Fruit fly (Drosophila melanogaster) whole organism, embryonic: ENCODE measurements around the gene Acph-1.

Source experiments
- Atf6 ChIP-seq: fragments of 200-800 bp; sonication (Bioruptor generic); IDR thresholded peaks from 2 replicates; pipeline ENCODE4 v1.3.6; 2022; ENCODE audit warnings: missing biosample characterization, missing genetic modification characterization
- Awh ChIP-seq: fragments of 200-800 bp; sonication (Bioruptor generic); IDR thresholded peaks from 2 replicates; pipeline ENCODE4, ENCODE4 v1.3.6; 2022; ENCODE audit warnings: missing biosample characterization, missing genetic modification characterization
- CG10147 ChIP-seq: fragments of 200-800 bp; sonication (Bioruptor generic); optimal IDR thresholded peaks from 2 replicates; lab custom pipeline; 2019; ENCODE audit warnings: missing biosample characterization, mild to moderate bottlenecking, missing genetic modification characterization, moderate library complexity
- CG10209 ChIP-seq: fragments of 200-800 bp; sonication (Bioruptor generic); optimal IDR thresholded peaks from 3 replicates; lab custom pipeline; 2017; ENCODE audit warnings: missing biosample characterization, mild to moderate bottlenecking, missing genetic modification characterization, missing genetic modification reagents
- CG13775 ChIP-seq: fragments of 200-800 bp; sonication (Bioruptor generic); optimal IDR thresholded peaks from 3 replicates; lab custom pipeline; 2017; ENCODE audit warnings: missing biosample characterization, mild to moderate bottlenecking, missing genetic modification characterization
- CG14050 ChIP-seq: fragments of 200-800 bp; sonication (Bioruptor generic); IDR thresholded peaks from 3 replicates; pipeline ENCODE4 v1.3.6; 2022; ENCODE audit warnings: missing biosample characterization, missing genetic modification characterization
- CG15011 ChIP-seq: fragments of 200-800 bp; sonication (Bioruptor generic); optimal IDR thresholded peaks from 3 replicates; lab custom pipeline; 2018; ENCODE audit warnings: missing biosample characterization, mild to moderate bottlenecking, missing genetic modification characterization
- CG1529 ChIP-seq: fragments of 200-800 bp; sonication (Bioruptor generic); optimal IDR thresholded peaks from 3 replicates; lab custom pipeline; 2018; ENCODE audit warnings: missing biosample characterization, missing genetic modification characterization
- CG1602 ChIP-seq: fragments of 200-800 bp; sonication (Bioruptor generic); optimal IDR thresholded peaks from 3 replicates; lab custom pipeline; 2016; ENCODE audit warnings: missing biosample characterization, missing genetic modification characterization
- CG17829 ChIP-seq: fragments of 200-800 bp; optimal IDR thresholded peaks from 2 replicates; lab custom pipeline; 2019; ENCODE audit warnings: missing biosample characterization, mild to moderate bottlenecking, missing genetic modification characterization, moderate library complexity
- CG2199 ChIP-seq: fragments of 200-800 bp; sonication (Bioruptor generic); IDR thresholded peaks from 3 replicates; pipeline ENCODE4 v1.3.6; 2022; ENCODE audit warnings: missing biosample characterization, missing genetic modification characterization
- CG32767 ChIP-seq: fragments of 200-800 bp; sonication (Bioruptor generic); IDR thresholded peaks from 2 replicates; pipeline ENCODE4 v1.3.6; 2022; ENCODE audit warnings: missing biosample characterization, missing genetic modification characterization
- CG3726 ChIP-seq: fragments of 200-800 bp; sonication (Bioruptor generic); IDR thresholded peaks from 3 replicates; pipeline ENCODE4, ENCODE4 v1.3.6; 2022; ENCODE audit warnings: missing biosample characterization, missing genetic modification characterization
- CG7928 ChIP-seq: fragments of 200-800 bp; sonication (Bioruptor generic); optimal IDR thresholded peaks from 2 replicates; lab custom pipeline; 2017; ENCODE audit warnings: missing biosample characterization, mild to moderate bottlenecking, missing genetic modification characterization
- Dbx ChIP-seq: fragments of 200-800 bp; sonication (Bioruptor generic); IDR thresholded peaks from 3 replicates; pipeline ENCODE4 v1.3.6; 2022; ENCODE audit warnings: missing biosample characterization, missing genetic modification characterization
- Dip3 ChIP-seq: fragments of 200-800 bp; sonication (Bioruptor generic); optimal IDR thresholded peaks from 3 replicates; lab custom pipeline; 2016; ENCODE audit warnings: missing biosample characterization, missing genetic modification characterization
- Ets65A ChIP-seq: fragments of 200-800 bp; sonication (Bioruptor generic); peaks from one replicate; lab custom pipeline; 2016; ENCODE audit warnings: missing biosample characterization, missing genetic modification characterization
- Ets97D ChIP-seq: fragments of 200-800 bp; sonication (Bioruptor generic); optimal IDR thresholded peaks from 3 replicates; lab custom pipeline; 2016; ENCODE audit warnings: missing biosample characterization, missing genetic modification characterization
- Gsc ChIP-seq: fragments of 200-800 bp; sonication (Bioruptor generic); IDR thresholded peaks from 2 replicates; pipeline ENCODE4 v1.3.6; 2022; ENCODE audit warnings: missing biosample characterization, missing genetic modification characterization
- Kr ChIP-seq: fragments of 200-800 bp; sonication (Bioruptor generic); optimal IDR thresholded peaks from 2 replicates; lab custom pipeline; 2017; ENCODE audit warnings: missing biosample characterization, mild to moderate bottlenecking, missing genetic modification characterization
- Lhr ChIP-seq: fragments of 200-800 bp; sonication (Bioruptor generic); optimal IDR thresholded peaks from 3 replicates; lab custom pipeline; 2017; ENCODE audit warnings: mild to moderate bottlenecking, missing biosample characterization, missing genetic modification reagents, missing genetic modification characterization
- MBD-R2 ChIP-seq: fragments of 200-800 bp; sonication (Bioruptor generic); IDR thresholded peaks from 2 replicates; pipeline ENCODE4 v1.3.6; 2022; ENCODE audit warnings: missing biosample characterization, missing genetic modification characterization
- NK7.1 ChIP-seq: fragments of 200-800 bp; sonication (Bioruptor generic); optimal IDR thresholded peaks from 3 replicates; lab custom pipeline; 2016; ENCODE audit warnings: missing biosample characterization, missing genetic modification characterization
- Neu2 ChIP-seq: fragments of 200-800 bp; sonication (Bioruptor generic); optimal IDR thresholded peaks from 3 replicates; lab custom pipeline; 2016; ENCODE audit warnings: missing biosample characterization, missing genetic modification characterization, borderline replicate concordance
- Nf-YC ChIP-seq: fragments of 200-800 bp; optimal IDR thresholded peaks from 3 replicates; lab custom pipeline; 2019; ENCODE audit warnings: missing biosample characterization, mild to moderate bottlenecking, missing genetic modification characterization, moderate library complexity
- Oaz ChIP-seq: fragments of 200-800 bp; sonication (Bioruptor generic); IDR thresholded peaks from 2 replicates; pipeline ENCODE4 v1.3.6; 2022; ENCODE audit warnings: missing biosample characterization, missing genetic modification characterization
- PHDP ChIP-seq: fragments of 200-800 bp; sonication (Bioruptor generic); optimal IDR thresholded peaks from 3 replicates; lab custom pipeline; 2018; ENCODE audit warnings: missing biosample characterization, mild to moderate bottlenecking, missing genetic modification characterization, moderate library complexity
- Rfx ChIP-seq: fragments of 200-800 bp; sonication (Bioruptor generic); IDR thresholded peaks from 2 replicates; pipeline ENCODE4 v1.3.6; 2022; ENCODE audit warnings: missing biosample characterization, missing genetic modification characterization
- Rx ChIP-seq: fragments of 200-800 bp; sonication (Bioruptor generic); IDR thresholded peaks from 2 replicates; pipeline ENCODE4 v1.3.6; 2022; ENCODE audit warnings: missing biosample characterization, missing genetic modification characterization
- Usf ChIP-seq: fragments of 200-800 bp; sonication (Bioruptor generic); optimal IDR thresholded peaks from 2 replicates; lab custom pipeline; 2017; ENCODE audit warnings: missing genotype, missing biosample characterization, missing genetic modification characterization
- Xrp1 ChIP-seq: fragments of 200-800 bp; sonication (Bioruptor generic); IDR thresholded peaks from 2 replicates; pipeline ENCODE4 v1.3.6; 2022; ENCODE audit warnings: missing biosample characterization, missing genetic modification characterization
- ash1 ChIP-seq: fragments of 200-800 bp; sonication (Bioruptor generic); optimal IDR thresholded peaks from 2 replicates; lab custom pipeline; 2018; ENCODE audit warnings: missing biosample characterization, mild to moderate bottlenecking, missing genetic modification characterization
- chn ChIP-seq: fragments of 200-800 bp; sonication (Bioruptor generic); optimal IDR thresholded peaks from 2 replicates; lab custom pipeline; 2016; ENCODE audit warnings: missing biosample characterization, missing genetic modification characterization
- crp ChIP-seq, 2 experiments: fragments of 200-800 bp; sonication (Bioruptor generic); optimal IDR thresholded peaks; 2 replicates in 1 of 2; 3 replicates in 1 of 2; lab custom pipeline; 2017; ENCODE audit warnings: missing biosample characterization in 2 of 2, missing genetic modification characterization in 2 of 2, mild to moderate bottlenecking in 1 of 2, moderate library complexity in 1 of 2
- dan ChIP-seq: fragments of 200-800 bp; sonication (Bioruptor generic); IDR thresholded peaks from 2 replicates; pipeline ENCODE4 v1.3.6; 2022; ENCODE audit warnings: missing biosample characterization, missing genetic modification characterization
- dmrt99B ChIP-seq: fragments of 200-800 bp; sonication (Bioruptor generic); optimal IDR thresholded peaks from 2 replicates; lab custom pipeline; 2018; ENCODE audit warnings: missing biosample characterization, mild to moderate bottlenecking, missing genetic modification characterization, moderate library complexity
- grau ChIP-seq: fragments of 200-800 bp; optimal IDR thresholded peaks from 3 replicates; lab custom pipeline; 2019; ENCODE audit warnings: missing biosample characterization, mild to moderate bottlenecking, missing genetic modification characterization, moderate library complexity
- gsb ChIP-seq: fragments of 200-800 bp; sonication (Bioruptor generic); IDR thresholded peaks from 2 replicates; pipeline ENCODE4 v1.3.6; 2022; ENCODE audit warnings: missing biosample characterization, missing genetic modification characterization
- hb ChIP-seq: fragments of 200-800 bp; sonication (Bioruptor generic); IDR thresholded peaks from 3 replicates; pipeline ENCODE4 v1.3.6; 2022; ENCODE audit warnings: missing biosample characterization, missing genetic modification characterization; ENCODE audit not compliant: partially characterized antibody
- lab ChIP-seq: fragments of 200-800 bp; sonication (Bioruptor generic); optimal IDR thresholded peaks from 3 replicates; lab custom pipeline; 2017; ENCODE audit warnings: missing biosample characterization, missing genetic modification characterization, mild to moderate bottlenecking, moderate library complexity, missing genetic modification reagents
- lilli ChIP-seq: fragments of 200-800 bp; sonication (Bioruptor generic); optimal IDR thresholded peaks from 3 replicates; lab custom pipeline; 2016; ENCODE audit warnings: missing biosample characterization, missing genetic modification characterization
- onecut ChIP-seq: fragments of 200-800 bp; sonication (Bioruptor generic); IDR thresholded peaks from 2 replicates; pipeline ENCODE4 v1.3.6; 2022; ENCODE audit warnings: missing biosample characterization, missing genetic modification characterization
- pnt ChIP-seq: fragments of 200-800 bp; sonication (Bioruptor generic); optimal IDR thresholded peaks from 3 replicates; lab custom pipeline; 2016; ENCODE audit warnings: missing biosample characterization, missing genetic modification characterization
- repo ChIP-seq: fragments of 200-800 bp; sonication (Bioruptor generic); optimal IDR thresholded peaks from 2 replicates; lab custom pipeline; 2016; ENCODE audit warnings: missing biosample characterization, missing genetic modification characterization
- run ChIP-seq: fragments of 200-800 bp; sonication (Bioruptor generic); optimal IDR thresholded peaks from 3 replicates; lab custom pipeline; 2018; ENCODE audit warnings: missing biosample characterization, mild to moderate bottlenecking, missing genetic modification characterization
- scrt ChIP-seq: fragments of 200-800 bp; sonication (Bioruptor generic); optimal IDR thresholded peaks from 2 replicates; lab custom pipeline; 2018; ENCODE audit warnings: missing biosample characterization, mild to moderate bottlenecking, missing genetic modification characterization, moderate library complexity
- shn ChIP-seq: fragments of 200-800 bp; sonication (Bioruptor generic); optimal IDR thresholded peaks from 3 replicates; lab custom pipeline; 2016; ENCODE audit warnings: missing biosample characterization, missing genetic modification characterization
- slou ChIP-seq: fragments of 200-800 bp; sonication (Bioruptor generic); optimal IDR thresholded peaks from 3 replicates; lab custom pipeline; 2016; ENCODE audit warnings: missing biosample characterization, missing genetic modification characterization
- trem ChIP-seq: fragments of 200-800 bp; optimal IDR thresholded peaks from 3 replicates; lab custom pipeline; 2019; ENCODE audit warnings: missing biosample characterization, mild to moderate bottlenecking, missing genetic modification characterization, moderate library complexity
- ttk ChIP-seq: fragments of 200-800 bp; sonication (Bioruptor generic); IDR thresholded peaks from 2 replicates; pipeline ENCODE4 v2.1.2; 2022; ENCODE audit warnings: missing biosample characterization, missing genetic modification characterization
- yki ChIP-seq: fragments of >200 bp; optimal IDR thresholded peaks from 3 replicates; lab custom pipeline; 2018
- zfh2 ChIP-seq: fragments of 200-800 bp; sonication (Bioruptor generic); optimal IDR thresholded peaks from 2 replicates; lab custom pipeline; 2016; ENCODE audit warnings: missing biosample characterization, missing genetic modification characterization

Gene Acph-1

dm6 chr3R:29997607-29998236 lies 4.5 kb upstream of the Acph-1 start, which contains the start of the genes CG15525 and CG11504 (continued):
- TF ChIP-seq Lhr (GFP tag; lab: Kevin White, UChicago), result no peak
- no peak for TF ChIP-seq gsb (GFP tag; lab: Robert Waterston, UW)
- TF ChIP-seq CG13775 (GFP tag; lab: Kevin White, UChicago), result peak; percentile 65
- TF ChIP-seq chn, result peak; percentile 47
- TF ChIP-seq onecut (GFP tag; lab: Robert Waterston, UW), result peak; percentile 60
- TF ChIP-seq trem (tag; lab: Kevin White, UChicago), result peak; percentile 85
- peak; percentile 72 for TF ChIP-seq Dip3 (GFP tag; lab: Kevin White, UChicago)
- TF ChIP-seq slou, result no peak
- TF ChIP-seq Oaz (GFP tag; lab: Robert Waterston, UW), result no peak
- no peak for TF ChIP-seq ash1
- peak; percentile 69; the same call in 2 of the 3 replicates for TF ChIP-seq Dbx (GFP tag; lab: Robert Waterston, UW)
- TF ChIP-seq grau (tag; lab: Kevin White, UChicago), result peak; percentile 50
- TF ChIP-seq Ets97D (GFP tag; lab: Kevin White, UChicago), result peak; percentile 70
- peak; percentile 68 for TF ChIP-seq lilli (GFP tag; lab: Kevin White, UChicago)
- TF ChIP-seq CG10209 (GFP tag; lab: Kevin White, UChicago), result no peak
- no peak for TF ChIP-seq Neu2 (GFP tag; lab: Kevin White, UChicago)
- no peak for TF ChIP-seq NK7.1
- peak; percentile 90 for TF ChIP-seq hb (GFP tag; lab: Robert Waterston, UW)
- TF ChIP-seq dmrt99B (tag; lab: Kevin White, UChicago), result no peak
- TF ChIP-seq pnt (GFP tag; lab: Kevin White, UChicago), result peak; percentile 24
- TF ChIP-seq Nf-YC, result no peak
- TF ChIP-seq Atf6 (GFP tag; lab: Robert Waterston, UW), result peak; percentile 63; the same call in 1 of the 2 replicates
- no peak for TF ChIP-seq Gsc (GFP tag; lab: Robert Waterston, UW)
- no peak for TF ChIP-seq scrt (GFP tag; lab: Kevin White, UChicago)
- TF ChIP-seq CG10147 (GFP tag; lab: Kevin White, UChicago), result no peak
- TF ChIP-seq Usf (GFP tag; lab: Kevin White, UChicago), result no peak
- no peak for TF ChIP-seq yki (lab: Kevin White, UChicago)
- no peak for TF ChIP-seq run (tag; lab: Kevin White, UChicago)
- peak; percentile 65 for TF ChIP-seq Xrp1 (GFP tag; lab: Robert Waterston, UW)
- TF ChIP-seq zfh2 (GFP tag; lab: Kevin White, UChicago), result peak; percentile 56
- TF ChIP-seq CG7928 (GFP tag; lab: Kevin White, UChicago), result no peak
- peak; percentile 72 for TF ChIP-seq Rfx (GFP tag; lab: Robert Waterston, UW)
- peak; percentile 53; the same call in 1 of the 2 replicates for TF ChIP-seq ttk (GFP tag; lab: Robert Waterston, UW)
- TF ChIP-seq lab (GFP tag; lab: Kevin White, UChicago), result no peak
- TF ChIP-seq shn, result peak; percentile 51
- TF ChIP-seq Awh (GFP tag; lab: Robert Waterston, UW), result no peak
- no peak for TF ChIP-seq repo
- no peak for TF ChIP-seq CG1529
- TF ChIP-seq CG3726, result no peak
- TF ChIP-seq CG32767 (GFP tag; lab: Robert Waterston, UW), result peak; percentile 92
- TF ChIP-seq MBD-R2, result peak; percentile 95
- TF ChIP-seq Rx, result 0 out of 2 replicates have a peak, but pooled peaks have one; percentile 36
- TF ChIP-seq Ets65A, result peak; percentile 96
- TF ChIP-seq CG1602, result peak; percentile 52
- TF ChIP-seq Kr (GFP tag; lab: Kevin White, UChicago), result no peak
- TF ChIP-seq CG14050, result no peak
- no peak for TF ChIP-seq CG2199 (GFP tag; lab: Robert Waterston, UW)
- no peak for TF ChIP-seq PHDP (tag; lab: Kevin White, UChicago)
- TF ChIP-seq CG15011 (GFP tag; lab: Kevin White, UChicago), result no peak
- peak in 1 of 2 experiments; percentile 33 for TF ChIP-seq crp (GFP tag; optimal IDR thresholded peaks at IDR 0.05; lab: Kevin White, UChicago)
- TF ChIP-seq CG17829 (tag; lab: Kevin White, UChicago), result peak; percentile 43
- no peak for TF ChIP-seq dan
